Worm (Caenorhabditis elegans) whole organism, young adult: ENCODE data around the gene hmg-1.1.
A peak's percentile ranks its signal among the peaks of the same experiment; 100 is the strongest.

Experiments
- B0019.2 ChIP-seq: fragments of 200-800 bp; sonication (Bioruptor generic); conservative IDR thresholded peaks from 2 replicates; pipeline ENCODE4 v1.3.6; 2022; ENCODE audit warnings: missing genetic modification reagents, missing genetic modification characterization, missing compliant biosample characterization
- B0261.1 ChIP-seq: sonication (generic microtip); optimal IDR thresholded peaks from 2 replicates; lab custom pipeline; 2016; ENCODE audit warnings: mild to moderate bottlenecking, missing genetic modification characterization, moderate library complexity, missing compliant biosample characterization
- F37B4.10 ChIP-seq: fragments of 200-800 bp; sonication (Bioruptor generic); IDR thresholded peaks from 2 replicates; pipeline ENCODE4 v1.3.6; 2022; ENCODE audit warnings: missing genetic modification characterization, missing compliant biosample characterization
- F39B2.1 ChIP-seq: fragments of 200-800 bp; sonication (Bioruptor generic); IDR thresholded peaks from 2 replicates; pipeline ENCODE4 v1.3.6; 2022; ENCODE audit warnings: missing genetic modification reagents, missing genetic modification characterization, missing compliant biosample characterization
- F57A8.1 ChIP-seq: fragments of 200-800 bp; sonication (Bioruptor generic); optimal IDR thresholded peaks from 2 replicates; lab custom pipeline; 2018; ENCODE audit warnings: mild to moderate bottlenecking, missing genetic modification characterization, moderate library complexity, missing compliant biosample characterization
- T07F8.4 ChIP-seq: sonication (generic microtip); optimal IDR thresholded peaks from 2 replicates; lab custom pipeline; 2016; ENCODE audit warnings: mild to moderate bottlenecking, missing genetic modification characterization, moderate library complexity, missing compliant biosample characterization
- Y53G8AR.9 ChIP-seq: fragments of 200-800 bp; sonication (Bioruptor generic); conservative IDR thresholded peaks from 2 replicates; pipeline ENCODE4 v1.3.6; 2022; ENCODE audit warnings: missing genetic modification reagents, missing genetic modification characterization, missing compliant biosample characterization
- Y67H2A.10 ChIP-seq: fragments of 200-800 bp; sonication (Bioruptor generic); conservative IDR thresholded peaks from 2 replicates; pipeline ENCODE4 v1.3.6; 2022; ENCODE audit warnings: missing genetic modification reagents, missing genetic modification characterization, missing compliant biosample characterization
- aptf-2 ChIP-seq: fragments of 200-800 bp; sonication (Bioruptor generic); conservative IDR thresholded peaks from 2 replicates; pipeline ENCODE4 v1.3.6; 2022; ENCODE audit warnings: missing genetic modification reagents, missing genetic modification characterization, missing compliant biosample characterization
- attf-5 ChIP-seq: fragments of 200-800 bp; sonication (Bioruptor generic); optimal IDR thresholded peaks from 2 replicates; lab custom pipeline; 2018; ENCODE audit warnings: mild to moderate bottlenecking, missing genetic modification characterization, missing compliant biosample characterization
- bed-2 ChIP-seq: fragments of 200-800 bp; sonication (Bioruptor generic); IDR thresholded peaks from 2 replicates; pipeline ENCODE4 v1.3.6; 2022; ENCODE audit warnings: missing genetic modification reagents, missing genetic modification characterization, missing compliant biosample characterization
- dox-1 ChIP-seq: fragments of 200-800 bp; sonication (Bioruptor generic); IDR thresholded peaks from 2 replicates; pipeline ENCODE4 v1.3.6; 2022; ENCODE audit warnings: missing genetic modification reagents, missing genetic modification characterization, missing compliant biosample characterization
- egl-18 ChIP-seq: fragments of 200-800 bp; sonication (Bioruptor generic); IDR thresholded peaks from 2 replicates; pipeline ENCODE4 v1.3.6; 2022; ENCODE audit warnings: missing genetic modification reagents, missing genetic modification characterization, missing compliant biosample characterization
- egrh-3 ChIP-seq: fragments of 200-800 bp; sonication (Bioruptor generic); IDR thresholded peaks from 2 replicates; pipeline ENCODE4 v1.3.6; 2022; ENCODE audit warnings: missing genetic modification reagents, missing genetic modification characterization, missing compliant biosample characterization
- hlh-12 ChIP-seq: sonication (generic microtip); optimal IDR thresholded peaks from 2 replicates; lab custom pipeline; 2016; ENCODE audit warnings: missing genetic modification characterization, missing compliant biosample characterization
- hlh-26 ChIP-seq: fragments of 200-800 bp; sonication (Bioruptor generic); conservative IDR thresholded peaks from 2 replicates; pipeline ENCODE4 v1.3.6; 2022; ENCODE audit warnings: missing genetic modification reagents, missing genetic modification characterization, missing compliant biosample characterization
- hmg-1.2 ChIP-seq: fragments of 200-800 bp; sonication (Bioruptor generic); IDR thresholded peaks from 2 replicates; pipeline ENCODE4 v1.3.6; 2022; ENCODE audit warnings: missing genetic modification reagents, missing genetic modification characterization, missing compliant biosample characterization
- hrde-1 ChIP-seq: sonication (generic microtip); optimal IDR thresholded peaks from 2 replicates; lab custom pipeline; 2016; ENCODE audit warnings: missing genetic modification characterization, mild to moderate bottlenecking, missing compliant biosample characterization, moderate library complexity, missing genotype, missing genetic modification reagents, borderline replicate concordance
- hsf-1 ChIP-seq: fragments of 200-800 bp; sonication (Bioruptor generic); IDR thresholded peaks from 2 replicates; pipeline ENCODE4 v1.3.6; 2022; ENCODE audit warnings: missing genetic modification reagents, missing genetic modification characterization, missing compliant biosample characterization
- lag-1 ChIP-seq: fragments of 200-800 bp; sonication (Bioruptor generic); IDR thresholded peaks from 2 replicates; pipeline ENCODE4 v1.3.6; 2022; ENCODE audit warnings: missing genetic modification reagents, missing genetic modification characterization, missing compliant biosample characterization
- lin-26 ChIP-seq: fragments of 200-800 bp; sonication (Bioruptor generic); IDR thresholded peaks from 2 replicates; pipeline ENCODE4 v1.3.6; 2022; ENCODE audit warnings: missing genetic modification reagents, missing genetic modification characterization, missing compliant biosample characterization
- lsl-1 ChIP-seq: fragments of 200-800 bp; sonication (Bioruptor generic); optimal IDR thresholded peaks from 2 replicates; lab custom pipeline; 2018; ENCODE audit warnings: mild to moderate bottlenecking, missing genetic modification characterization, moderate library complexity, missing compliant biosample characterization
- madf-6 ChIP-seq: fragments of 200-800 bp; sonication (Bioruptor generic); IDR thresholded peaks from 2 replicates; pipeline ENCODE4 v1.3.6; 2022; ENCODE audit warnings: missing genetic modification reagents, missing genetic modification characterization, missing compliant biosample characterization
- mel-28 ChIP-seq: sonication (generic microtip); optimal IDR thresholded peaks from 2 replicates; lab custom pipeline; 2016; ENCODE audit warnings: borderline replicate concordance, mild to moderate bottlenecking, missing genetic modification characterization, missing compliant biosample characterization
- nfya-1 ChIP-seq: sonication (generic microtip); optimal IDR thresholded peaks from 2 replicates; lab custom pipeline; 2017; ENCODE audit warnings: antibody characterized with exemption, missing compliant biosample characterization, missing genetic modification characterization, borderline replicate concordance; ENCODE audit not compliant: insufficient read depth
- nfya-2 ChIP-seq: fragments of 200-800 bp; sonication (Bioruptor generic); IDR thresholded peaks from 2 replicates; pipeline ENCODE4 v1.3.6; 2022; ENCODE audit warnings: missing genetic modification reagents, missing genetic modification characterization, missing compliant biosample characterization
- nhr-179 ChIP-seq: sonication (generic microtip); optimal IDR thresholded peaks from 2 replicates; lab custom pipeline; 2016; ENCODE audit warnings: mild to moderate bottlenecking, missing genetic modification characterization, missing compliant biosample characterization
- nhr-80 ChIP-seq: sonication (generic microtip); optimal IDR thresholded peaks from 2 replicates; lab custom pipeline; 2016; ENCODE audit warnings: missing genetic modification characterization, missing compliant biosample characterization
- sea-2 ChIP-seq: fragments of 200-800 bp; sonication (Bioruptor generic); IDR thresholded peaks from 2 replicates; pipeline ENCODE4 v1.3.6; 2022; ENCODE audit warnings: missing genetic modification characterization, missing compliant biosample characterization
- snpc-4 ChIP-seq, 5 experiments: fragments of 150-350 bp in 1 of 5; sonication (generic microtip) in 4 of 5; optimal IDR thresholded peaks; 2 replicates each; lab custom pipeline; 2014 to 2018; ENCODE audit warnings: missing genetic modification characterization in 5 of 5, missing biosample characterization in 3 of 5, antibody characterized with exemption in 2 of 5, mild to moderate bottlenecking in 2 of 5, missing compliant biosample characterization in 2 of 5, missing genotype in 2 of 5, moderate library complexity in 2 of 5, missing genetic modification reagents in 1 of 5
- sptf-2 ChIP-seq: fragments of 200-800 bp; sonication (Bioruptor generic); optimal IDR thresholded peaks from 2 replicates; lab custom pipeline; 2018; ENCODE audit warnings: mild to moderate bottlenecking, missing genetic modification characterization, missing compliant biosample characterization
- tlf-1 ChIP-seq: fragments of 200-800 bp; sonication (Bioruptor generic); optimal IDR thresholded peaks from 2 replicates; lab custom pipeline; 2018; ENCODE audit warnings: mild to moderate bottlenecking, missing genetic modification characterization, missing compliant biosample characterization
- unc-62 ChIP-seq: fragments of 150-350 bp; optimal IDR thresholded peaks from 2 replicates; lab custom pipeline; 2014; ENCODE audit warnings: missing biosample characterization, missing genetic modification reagents, missing genetic modification characterization
- xnd-1 ChIP-seq: sonication (generic microtip); optimal IDR thresholded peaks from 2 replicates; lab custom pipeline; 2016; ENCODE audit warnings: missing genotype, missing genetic modification reagents, missing genetic modification characterization, missing compliant biosample characterization
- zfh-2 ChIP-seq: fragments of 200-800 bp; sonication (Bioruptor generic); conservative IDR thresholded peaks from 2 replicates; pipeline ENCODE4 v1.3.6; 2022; ENCODE audit warnings: missing genetic modification reagents, missing genetic modification characterization, missing compliant biosample characterization
- zim-3 ChIP-seq: sonication (generic microtip); optimal IDR thresholded peaks from 2 replicates; lab custom pipeline; 2017; ENCODE audit warnings: mild to moderate bottlenecking, missing genetic modification characterization, moderate library complexity, missing compliant biosample characterization
- ztf-22 ChIP-seq: fragments of 200-800 bp; sonication (Bioruptor generic); optimal IDR thresholded peaks from 2 replicates; lab custom pipeline; 2018; ENCODE audit warnings: mild to moderate bottlenecking, missing genetic modification characterization, moderate library complexity, missing compliant biosample characterization
- ztf-26 ChIP-seq: sonication (generic microtip); optimal IDR thresholded peaks from 2 replicates; lab custom pipeline; 2017; ENCODE audit warnings: missing genetic modification characterization, missing compliant biosample characterization
- ztf-28 ChIP-seq: fragments of 200-800 bp; sonication (Bioruptor generic); IDR thresholded peaks from 2 replicates; pipeline ENCODE4 v1.3.6; 2022; ENCODE audit warnings: missing genetic modification reagents, missing genetic modification characterization, missing compliant biosample characterization

Gene hmg-1.1

DNA sequence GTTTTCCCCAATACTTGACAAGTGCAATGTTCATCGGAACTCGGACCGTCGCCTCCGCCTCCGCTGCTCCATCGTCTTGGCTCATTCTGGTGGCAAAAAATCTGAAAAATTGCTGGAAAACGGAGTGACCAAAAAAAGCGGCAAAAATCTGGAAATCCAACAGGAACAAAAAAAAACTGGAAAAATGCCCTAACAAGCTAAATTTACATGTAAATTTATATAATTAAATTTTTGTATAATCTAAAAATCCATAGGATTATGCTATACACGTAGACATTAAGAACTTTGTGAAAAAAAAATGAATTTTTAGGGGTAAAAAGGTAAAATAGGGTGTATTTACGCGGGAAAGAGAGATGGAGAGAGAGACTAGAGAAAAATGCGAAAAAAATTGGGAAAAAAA is 24.3 kb upstream of the hmg-1.1 start, which contains the start of gene Y48B6A.13:
TSS of gene Y48B6A.13 (minus strand) at position 101 of the 400 bp plus-strand sequence.
- TF ChIP-seq zfh-2: 0 out of 2 replicates have a peak, but pooled peaks have one; percentile 26
- 0 out of 2 replicates have a peak, but pooled peaks have one; percentile 27 for TF ChIP-seq Y53G8AR.9 (GFP tag; lab: Robert Waterston, UW)
- no peak for TF ChIP-seq aptf-2 (GFP tag; lab: Robert Waterston, UW)

DNA sequence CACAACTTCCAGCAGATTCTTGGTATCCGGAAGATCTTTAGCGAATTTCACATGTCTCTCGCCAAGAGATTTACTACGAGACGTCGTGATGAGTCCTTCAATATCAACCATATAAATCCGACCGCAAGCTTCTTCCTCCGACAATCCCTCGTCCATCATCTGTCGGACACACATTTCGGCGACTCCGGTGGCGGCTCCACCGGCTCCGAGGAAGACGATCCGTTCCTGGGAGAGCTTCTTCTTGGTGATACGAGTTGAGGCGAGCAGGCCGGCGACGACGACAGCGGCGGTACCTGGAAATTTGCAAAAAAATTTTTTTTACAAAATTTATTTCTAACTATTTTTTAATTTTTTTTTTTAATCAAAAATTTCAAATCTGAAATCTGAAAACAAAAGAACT is 20.4 kb upstream of the hmg-1.1 start:
- TF ChIP-seq F39B2.1 (GFP tag; lab: Robert Waterston, UW) (no peak), zfh-2 (peak; percentile 75), F57A8.1 (GFP tag; lab: Kevin White, UChicago) (no peak), nhr-179 (tag; lab: Kevin White, UChicago) (no peak)
- TF ChIP-seq, all 124 proteins: peak for 1

DNA sequence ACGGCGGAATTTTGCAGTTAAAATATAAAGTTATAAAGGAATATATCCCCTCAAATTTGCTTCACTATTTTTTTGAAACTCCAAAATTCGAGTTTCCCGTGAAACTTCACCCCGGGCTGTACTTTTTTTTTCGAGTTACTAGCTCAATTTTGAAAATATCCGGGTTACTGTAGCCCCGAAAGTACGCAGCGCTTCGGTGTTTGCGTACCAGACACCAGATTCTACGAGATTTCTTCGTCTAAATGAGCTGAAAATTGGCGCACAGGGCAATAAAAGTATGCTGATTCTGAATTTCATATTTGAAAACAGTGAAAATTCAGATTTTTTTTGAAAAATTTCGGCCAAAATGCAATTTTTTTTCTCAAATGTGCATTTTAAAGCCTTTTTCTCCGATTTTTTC is 19.6 kb upstream of the hmg-1.1 start:
- no peak for TF ChIP-seq hmg-1.2 (GFP tag; lab: Robert Waterston, UW)
- TF ChIP-seq nfya-1 (tag; lab: Kevin White, UChicago): no peak
- TF ChIP-seq hrde-1 (tag; lab: Kevin White, UChicago): no peak
- no peak for TF ChIP-seq snpc-4 (GFP tag; optimal IDR thresholded peaks at IDR 0.05; lab: Kevin White, UChicago)
- no peak for TF ChIP-seq snpc-4 (tag; optimal IDR thresholded peaks at IDR 0.05; lab: Kevin White, UChicago)
- TF ChIP-seq unc-62 (GFP tag; lab: Kevin White, UChicago): no peak
- TF ChIP-seq hlh-12 (tag; lab: Kevin White, UChicago): no peak
- TF ChIP-seq sptf-2 (GFP tag; lab: Kevin White, UChicago): no peak
- TF ChIP-seq bed-2 (GFP tag; lab: Robert Waterston, UW): no peak
- no peak for TF ChIP-seq egrh-3 (GFP tag; lab: Robert Waterston, UW)
- no peak for TF ChIP-seq Y67H2A.10
- no peak for TF ChIP-seq hsf-1 (GFP tag; lab: Robert Waterston, UW)
- no peak for TF ChIP-seq nfya-2 (GFP tag; lab: Robert Waterston, UW)
- TF ChIP-seq B0261.1 (tag; lab: Kevin White, UChicago): no peak
- no peak for TF ChIP-seq ztf-22 (GFP tag; lab: Kevin White, UChicago)
- no peak for TF ChIP-seq ztf-26 (tag; lab: Kevin White, UChicago)
- TF ChIP-seq dox-1: no peak
- TF ChIP-seq, all 124 proteins: peak for 0

- TF ChIP-seq aptf-2 (GFP tag; lab: Robert Waterston, UW) (no peak), ztf-28 (GFP tag; lab: Robert Waterston, UW) (no peak), hmg-1.2 (GFP tag; lab: Robert Waterston, UW) (peak; percentile 72; the same call in 1 of the 2 replicates), sea-2 (GFP tag; lab: Robert Waterston, UW) (no peak)
These were observed 16.6 kb upstream of the hmg-1.1 start, which contains the start of gene men-1 for ce11 chrII:14233879-14234278. men-1 (minus strand) TSS chrII:14234120.

DNA sequence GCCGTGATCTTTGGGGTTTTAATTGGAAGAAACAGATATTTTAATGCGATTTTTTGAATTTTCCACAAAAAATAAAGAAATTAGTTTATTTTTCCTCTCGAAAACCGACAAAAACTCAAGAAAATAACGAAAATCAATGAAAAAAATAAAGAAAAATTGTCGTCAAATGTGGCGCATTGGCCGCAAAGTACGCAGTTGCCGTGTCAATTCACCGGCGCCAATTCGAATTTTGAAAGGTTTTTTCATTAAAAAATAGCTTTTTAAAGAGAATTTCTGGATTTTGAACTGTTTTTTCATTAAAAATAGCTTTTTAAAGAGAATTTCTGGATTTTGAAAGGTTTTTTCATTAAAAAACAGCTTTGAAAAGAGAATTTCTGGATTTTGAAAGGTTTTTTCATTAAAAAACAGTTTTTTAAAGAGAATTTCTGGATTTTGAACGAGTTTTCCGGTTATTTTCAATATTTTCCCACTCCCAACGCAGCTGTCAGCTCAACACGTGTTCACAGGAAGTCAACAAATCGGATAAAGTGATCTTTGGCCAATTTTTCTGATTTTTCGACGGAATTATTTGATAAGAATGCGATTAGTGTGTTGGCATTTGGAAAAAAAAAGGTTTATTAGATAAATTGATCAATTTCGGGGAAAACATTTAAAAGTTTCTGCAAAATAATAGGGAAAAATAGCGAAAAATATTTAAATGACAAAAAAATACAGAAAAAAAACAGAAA is 16.0 kb upstream of the hmg-1.1 start:
- TF ChIP-seq egl-18 (GFP tag; lab: Robert Waterston, UW) (no peak), lsl-1 (peak; percentile 59), F57A8.1 (GFP tag; lab: Kevin White, UChicago) (no peak), zim-3 (tag; lab: Kevin White, UChicago) (no peak), attf-5 (GFP tag; lab: Kevin White, UChicago) (no peak), tlf-1 (GFP tag; lab: Kevin White, UChicago) (no peak), xnd-1 (peak; percentile 41), F37B4.10 (GFP tag; lab: Robert Waterston, UW) (no peak), F39B2.1 (GFP tag; lab: Robert Waterston, UW) (no peak), lag-1 (GFP tag; lab: Robert Waterston, UW) (no peak), hlh-26 (GFP tag; lab: Robert Waterston, UW) (no peak), B0019.2 (GFP tag; lab: Robert Waterston, UW) (no peak), nhr-80 (tag; lab: Kevin White, UChicago) (no peak), T07F8.4 (tag; lab: Kevin White, UChicago) (no peak), madf-6 (peak; percentile 75), nfya-2 (GFP tag; lab: Robert Waterston, UW) (no peak), mel-28 (tag; lab: Kevin White, UChicago) (no peak), lin-26 (GFP tag; lab: Robert Waterston, UW) (no peak), ztf-26 (tag; lab: Kevin White, UChicago) (no peak)
